Worm (Caenorhabditis elegans): ENCODE data around the gene tba-7.

DNA sequence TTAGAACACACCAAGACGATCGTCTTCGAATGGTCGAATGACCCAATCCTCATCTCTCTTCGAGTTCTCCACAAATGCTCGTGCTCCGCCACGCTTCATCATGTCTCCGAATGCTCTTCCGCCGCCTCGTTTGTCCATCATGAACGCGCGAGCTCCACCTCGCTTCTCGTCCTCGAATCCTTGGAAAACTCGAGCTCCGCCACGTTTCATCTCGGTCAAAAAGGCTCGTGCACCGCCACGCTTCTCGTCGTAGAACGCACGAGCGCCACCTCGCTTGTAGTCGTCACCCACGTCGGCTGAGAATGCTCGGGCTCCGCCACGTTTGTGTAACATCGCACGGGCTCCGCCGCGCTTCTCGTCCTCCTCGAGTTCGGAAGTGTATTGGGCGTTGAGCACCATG is 17.8 kb upstream of the tba-7 start:
- TF ChIP-seq fkh-10 (GFP tag; optimal IDR thresholded peaks at IDR 0.05) (no peak), unc-55 (GFP tag; optimal IDR thresholded peaks at IDR 0.05) (no peak), rnt-1 (tag; optimal IDR thresholded peaks at IDR 0.05) (no peak), F13H6.1 (tag; optimal IDR thresholded peaks at IDR 0.05) (no peak), ama-1 (optimal IDR thresholded peaks at IDR 0.05) (no peak), pqm-1 (tag; optimal IDR thresholded peaks at IDR 0.05) (no peak), ztf-16 (tag; optimal IDR thresholded peaks at IDR 0.05) (no peak)
